Fruit fly (Drosophila melanogaster) whole organism, adult: Measurements from ENCODE around the gene CG44476.

Source experiments
- CG11617 ChIP-seq: fragments of 200-800 bp; sonication (Bioruptor generic); optimal IDR thresholded peaks from 2 replicates; lab custom pipeline; 2017; ENCODE audit warnings: mild to moderate bottlenecking, missing biosample characterization, missing genetic modification reagents, missing genetic modification characterization
- CG12768 ChIP-seq: fragments of 200-800 bp; sonication (Bioruptor generic); optimal IDR thresholded peaks from 2 replicates; lab custom pipeline; 2017; ENCODE audit warnings: missing biosample characterization, missing genetic modification characterization, mild to moderate bottlenecking, moderate library complexity, missing genetic modification reagents
- CG14711 ChIP-seq: fragments of 200-800 bp; sonication (Bioruptor generic); optimal IDR thresholded peaks from 2 replicates; lab custom pipeline; 2018; ENCODE audit warnings: missing biosample characterization, mild to moderate bottlenecking, missing genetic modification characterization, moderate library complexity
- CG1620 ChIP-seq: fragments of 200-800 bp; sonication (Bioruptor generic); optimal IDR thresholded peaks from 2 replicates; lab custom pipeline; 2016; ENCODE audit warnings: missing biosample characterization, missing genetic modification characterization
- CG33017 ChIP-seq: fragments of 200-800 bp; sonication (Bioruptor generic); optimal IDR thresholded peaks from 2 replicates; lab custom pipeline; 2018; ENCODE audit warnings: missing biosample characterization, mild to moderate bottlenecking, missing genetic modification characterization, moderate library complexity
- CG5204 ChIP-seq: fragments of 200-800 bp; sonication (Bioruptor generic); optimal IDR thresholded peaks from 2 replicates; lab custom pipeline; 2016; ENCODE audit warnings: missing biosample characterization, missing genetic modification characterization
- CG7045 ChIP-seq: fragments of 200-800 bp; sonication (Bioruptor generic); optimal IDR thresholded peaks from 2 replicates; lab custom pipeline; 2017; ENCODE audit warnings: missing biosample characterization, mild to moderate bottlenecking, missing genetic modification characterization
- CG7101 ChIP-seq: fragments of 200-800 bp; sonication (Bioruptor generic); optimal IDR thresholded peaks from 2 replicates; lab custom pipeline; 2018; ENCODE audit warnings: missing biosample characterization, mild to moderate bottlenecking, missing genetic modification characterization, moderate library complexity
- Clk ChIP-seq: fragments of 200-800 bp; sonication (Bioruptor generic); optimal IDR thresholded peaks from 2 replicates; lab custom pipeline; 2017; ENCODE audit warnings: missing biosample characterization, missing genetic modification characterization
- Crg-1 ChIP-seq: fragments of 200-800 bp; sonication (Bioruptor generic); optimal IDR thresholded peaks from 2 replicates; lab custom pipeline; 2016; ENCODE audit warnings: missing biosample characterization, missing genetic modification characterization
- Hr96 ChIP-seq: fragments of 200-800 bp; sonication (Bioruptor generic); optimal IDR thresholded peaks from 2 replicates; lab custom pipeline; 2016; ENCODE audit warnings: missing biosample characterization, missing genetic modification characterization
- Mnt ChIP-seq: fragments of 200-800 bp; sonication (Bioruptor generic); optimal IDR thresholded peaks from 2 replicates; lab custom pipeline; 2016; ENCODE audit warnings: missing biosample characterization, mild to moderate bottlenecking, missing genetic modification characterization
- bab1 ChIP-seq: fragments of 200-800 bp; sonication (Bioruptor generic); optimal IDR thresholded peaks from 3 replicates; lab custom pipeline; 2019; ENCODE audit warnings: missing biosample characterization, mild to moderate bottlenecking, missing genetic modification characterization, moderate library complexity
- cic ChIP-seq: fragments of 200-800 bp; sonication (Bioruptor generic); optimal IDR thresholded peaks from 2 replicates; lab custom pipeline; 2017; ENCODE audit warnings: missing biosample characterization, mild to moderate bottlenecking, missing genetic modification characterization, moderate library complexity
- cnc ChIP-seq, 2 experiments: fragments of >200 bp; optimal IDR thresholded peaks; 2 replicates each; lab custom pipeline; 2017
- kay ChIP-seq: fragments of 200-800 bp; sonication (Bioruptor generic); peaks from one replicate; lab custom pipeline; 2016; ENCODE audit warnings: missing biosample characterization, missing genetic modification characterization, borderline replicate concordance
- ovo ChIP-seq: fragments of 200-800 bp; sonication (Bioruptor generic); optimal IDR thresholded peaks from 2 replicates; lab custom pipeline; 2016; ENCODE audit warnings: missing biosample characterization, missing genetic modification characterization
- pad ChIP-seq: fragments of 200-800 bp; sonication (Bioruptor generic); optimal IDR thresholded peaks from 3 replicates; lab custom pipeline; 2017; ENCODE audit warnings: missing biosample characterization, missing genetic modification characterization, mild to moderate bottlenecking, moderate library complexity, missing genetic modification reagents
- tj ChIP-seq: fragments of 200-800 bp; sonication (Bioruptor generic); optimal IDR thresholded peaks from 3 replicates; lab custom pipeline; 2017; ENCODE audit warnings: missing biosample characterization, mild to moderate bottlenecking, missing genetic modification characterization, moderate library complexity
- toe ChIP-seq: fragments of 200-800 bp; sonication (Bioruptor generic); optimal IDR thresholded peaks from 2 replicates; lab custom pipeline; 2016; ENCODE audit warnings: missing biosample characterization, missing genetic modification characterization

The CG44476 gene

dm6 chr2L:18147511-18148072 is 34.6 kb upstream of the CG44476 start:
- TF ChIP-seq tj (GFP tag; lab: Kevin White, UChicago) (no peak), toe (GFP tag; lab: Kevin White, UChicago) (no peak), CG7101 (tag; lab: Kevin White, UChicago) (no peak), CG1620 (no peak), Crg-1 (GFP tag; lab: Kevin White, UChicago) (no peak), bab1 (GFP tag; lab: Kevin White, UChicago) (no peak), cnc (optimal IDR thresholded peaks at IDR 0.05; lab: Kevin White, UChicago) (no peak), kay (peak; percentile 2), cic (GFP tag; lab: Kevin White, UChicago) (peak; percentile 96)

dm6 chr2L:18146618-18147099 is 33.7 kb upstream of the CG44476 start:
- TF ChIP-seq CG11617 (GFP tag; lab: Kevin White, UChicago) (no peak), CG33017 (tag; lab: Kevin White, UChicago) (no peak), CG14711 (tag; lab: Kevin White, UChicago) (no peak), CG1620 (no peak), CG12768 (GFP tag; lab: Kevin White, UChicago) (no peak), ovo (GFP tag; lab: Kevin White, UChicago) (no peak), Mnt (GFP tag; lab: Kevin White, UChicago) (no peak), CG5204 (GFP tag; lab: Kevin White, UChicago) (no peak), pad (no peak)

dm6 chr2L:18145826-18146225 is 32.8 kb upstream of the CG44476 start:
- TF ChIP-seq CG14711 (tag; lab: Kevin White, UChicago) (no peak), CG11617 (GFP tag; lab: Kevin White, UChicago) (no peak), ovo (GFP tag; lab: Kevin White, UChicago) (no peak), cic (GFP tag; lab: Kevin White, UChicago) (no peak), Hr96 (GFP tag; lab: Kevin White, UChicago) (no peak), CG7045 (no peak), kay (no peak), pad (no peak), tj (GFP tag; lab: Kevin White, UChicago) (no peak), CG12768 (GFP tag; lab: Kevin White, UChicago) (no peak), Clk (GFP tag; lab: Kevin White, UChicago) (no peak), Crg-1 (GFP tag; lab: Kevin White, UChicago) (no peak), CG33017 (tag; lab: Kevin White, UChicago) (no peak), CG1620 (no peak), CG7101 (tag; lab: Kevin White, UChicago) (no peak)

dm6 chr2L:18145253-18145652 is 32.3 kb upstream of the CG44476 start:
- TF ChIP-seq cnc (optimal IDR thresholded peaks at IDR 0.05; lab: Kevin White, UChicago) (no peak), ovo (GFP tag; lab: Kevin White, UChicago) (no peak), CG1620 (no peak), CG11617 (GFP tag; lab: Kevin White, UChicago) (no peak), CG5204 (GFP tag; lab: Kevin White, UChicago) (no peak), pad (no peak), tj (GFP tag; lab: Kevin White, UChicago) (no peak), CG33017 (tag; lab: Kevin White, UChicago) (no peak), Hr96 (GFP tag; lab: Kevin White, UChicago) (no peak), CG7045 (no peak), toe (GFP tag; lab: Kevin White, UChicago) (no peak), Crg-1 (GFP tag; lab: Kevin White, UChicago) (no peak), cic (GFP tag; lab: Kevin White, UChicago) (no peak), CG14711 (tag; lab: Kevin White, UChicago) (no peak), Mnt (GFP tag; lab: Kevin White, UChicago) (no peak), CG12768 (GFP tag; lab: Kevin White, UChicago) (no peak), kay (no peak)

- no peak for TF ChIP-seq CG5204 (GFP tag; lab: Kevin White, UChicago)
- TF ChIP-seq cic (GFP tag; lab: Kevin White, UChicago), result no peak
- no peak for TF ChIP-seq tj (GFP tag; lab: Kevin White, UChicago)
- TF ChIP-seq CG11617 (GFP tag; lab: Kevin White, UChicago), result no peak
- no peak for TF ChIP-seq cnc (optimal IDR thresholded peaks at IDR 0.05; lab: Kevin White, UChicago)
Observed at dm6 chr2L:18144268-18144834, 31.4 kb upstream of the CG44476 start.

- peak; percentile 15 for TF ChIP-seq cic (GFP tag; lab: Kevin White, UChicago)
- TF ChIP-seq toe (GFP tag; lab: Kevin White, UChicago), result no peak
- TF ChIP-seq ovo (GFP tag; lab: Kevin White, UChicago), result no peak
Observed at dm6 chr2L:18143176-18143575, 30.2 kb upstream of the CG44476 start.
